Worm (Caenorhabditis elegans) whole organism, L2 larva: ENCODE data around the gene ubxn-4.
A peak's percentile ranks its signal among the peaks of the same experiment; 100 is the strongest.

Source experiments
- C34F6.9 ChIP-seq: fragments of 150-350 bp; optimal IDR thresholded peaks from 2 replicates; lab custom pipeline; 2014; ENCODE audit warnings: missing biosample characterization, missing genetic modification characterization
- F13H6.1 ChIP-seq: sonication (generic microtip); optimal IDR thresholded peaks from 2 replicates; lab custom pipeline; 2016; ENCODE audit warnings: missing genetic modification characterization, missing compliant biosample characterization
- R02D3.7 ChIP-seq: fragments of 150-350 bp; optimal IDR thresholded peaks from 2 replicates; lab custom pipeline; 2014; ENCODE audit warnings: missing biosample characterization, missing genetic modification characterization
- Y55F3AM.14 ChIP-seq: fragments of 200-800 bp; sonication (Bioruptor generic); optimal IDR thresholded peaks from 2 replicates; lab custom pipeline; 2018; ENCODE audit warnings: mild to moderate bottlenecking, missing genetic modification characterization, missing compliant biosample characterization
- ZK546.5 ChIP-seq: sonication (generic microtip); optimal IDR thresholded peaks from 2 replicates; lab custom pipeline; 2017; ENCODE audit warnings: missing biosample characterization, missing genetic modification characterization
- alr-1 ChIP-seq: fragments of 150-350 bp; optimal IDR thresholded peaks from 2 replicates; lab custom pipeline; 2014; ENCODE audit warnings: missing biosample characterization, missing genetic modification characterization
- aly-2 ChIP-seq: fragments of 150-350 bp; optimal IDR thresholded peaks from 2 replicates; lab custom pipeline; 2014; ENCODE audit warnings: missing biosample characterization, missing genetic modification characterization
- ama-1 ChIP-seq: fragments of 150-350 bp; optimal IDR thresholded peaks from 2 replicates; lab custom pipeline; 2018; ENCODE audit warnings: inconsistent platforms
- blmp-1 ChIP-seq: sonication (generic microtip); optimal IDR thresholded peaks from 2 replicates; lab custom pipeline; 2017; ENCODE audit warnings: missing genetic modification characterization, mild to moderate bottlenecking, missing compliant biosample characterization, antibody characterized with exemption, moderate library complexity; ENCODE audit not compliant: insufficient read depth
- ceh-16 ChIP-seq: fragments of 150-350 bp; optimal IDR thresholded peaks from 2 replicates; lab custom pipeline; 2014; ENCODE audit warnings: missing biosample characterization, missing genetic modification characterization
- ceh-82 ChIP-seq: fragments of 150-350 bp; optimal IDR thresholded peaks from 2 replicates; lab custom pipeline; 2014; ENCODE audit warnings: missing biosample characterization, missing genetic modification characterization
- crh-2 ChIP-seq: sonication (generic microtip); optimal IDR thresholded peaks from 2 replicates; lab custom pipeline; 2017; ENCODE audit warnings: missing biosample characterization, missing genetic modification characterization
- dmd-4 ChIP-seq: sonication (generic microtip); optimal IDR thresholded peaks from 2 replicates; lab custom pipeline; 2017; ENCODE audit warnings: missing biosample characterization, missing genetic modification characterization
- egl-27 ChIP-seq: sonication (generic microtip); optimal IDR thresholded peaks from 3 replicates; lab custom pipeline; 2017; ENCODE audit warnings: missing biosample characterization, missing genetic modification reagents, missing genetic modification characterization
- elt-1 ChIP-seq: fragments of 150-350 bp; optimal IDR thresholded peaks from 2 replicates; lab custom pipeline; 2014; ENCODE audit warnings: missing biosample characterization, missing genetic modification characterization
- elt-3 ChIP-seq: sonication (generic microtip); optimal IDR thresholded peaks from 2 replicates; lab custom pipeline; 2017; ENCODE audit warnings: missing biosample characterization, missing genetic modification characterization
- fos-1 ChIP-seq: fragments of 150-350 bp; optimal IDR thresholded peaks from 2 replicates; lab custom pipeline; 2014; ENCODE audit warnings: missing biosample characterization, missing genetic modification characterization
- gmeb-1 ChIP-seq: fragments of 150-350 bp; optimal IDR thresholded peaks from 2 replicates; lab custom pipeline; 2014; ENCODE audit warnings: missing biosample characterization, missing genetic modification characterization
- lin-11 ChIP-seq: fragments of 150-350 bp; sonication (generic microtip); optimal IDR thresholded peaks from 2 replicates; lab custom pipeline; 2014; ENCODE audit warnings: missing biosample characterization, missing genetic modification characterization, inconsistent platforms, mixed read lengths
- lin-13 ChIP-seq: fragments of 150-350 bp; optimal IDR thresholded peaks from 2 replicates; lab custom pipeline; 2014; ENCODE audit warnings: missing biosample characterization, missing genetic modification reagents, missing genetic modification characterization
- lin-39 ChIP-seq: fragments of 150-350 bp; optimal IDR thresholded peaks from 2 replicates; lab custom pipeline; 2014; ENCODE audit warnings: missing biosample characterization, missing genetic modification reagents, missing genetic modification characterization
- lsy-2 ChIP-seq, 2 experiments: fragments of 150-350 bp in 1 of 2; sonication (generic microtip) in 1 of 2; optimal IDR thresholded peaks; 2 replicates each; lab custom pipeline; 2014 to 2017; ENCODE audit warnings: missing biosample characterization in 2 of 2, missing genetic modification characterization in 2 of 2
- mab-5 ChIP-seq: fragments of 150-350 bp; optimal IDR thresholded peaks from 2 replicates; lab custom pipeline; 2014; ENCODE audit warnings: missing biosample characterization, missing genetic modification characterization
- mbf-1 ChIP-seq: sonication (generic microtip); optimal IDR thresholded peaks from 2 replicates; lab custom pipeline; 2017; ENCODE audit warnings: missing biosample characterization, missing genetic modification characterization
- mdl-1 ChIP-seq, 2 experiments: fragments of 150-350 bp in 1 of 2; sonication (generic microtip) in 1 of 2; optimal IDR thresholded peaks; 2 replicates each; lab custom pipeline; 2017; ENCODE audit warnings: missing biosample characterization in 2 of 2, missing genetic modification characterization in 2 of 2
- nhr-10 ChIP-seq: sonication (generic microtip); optimal IDR thresholded peaks from 2 replicates; lab custom pipeline; 2017; ENCODE audit warnings: missing biosample characterization, missing genetic modification characterization
- nhr-11 ChIP-seq: fragments of 150-350 bp; optimal IDR thresholded peaks from 2 replicates; lab custom pipeline; 2014; ENCODE audit warnings: missing biosample characterization, missing genetic modification characterization
- nhr-12 ChIP-seq: fragments of 150-350 bp; optimal IDR thresholded peaks from 2 replicates; lab custom pipeline; 2014; ENCODE audit warnings: missing biosample characterization, missing genetic modification characterization
- nhr-129 ChIP-seq: fragments of 150-350 bp; optimal IDR thresholded peaks from 2 replicates; lab custom pipeline; 2014; ENCODE audit warnings: missing biosample characterization, missing genetic modification characterization
- nhr-21 ChIP-seq: fragments of 150-350 bp; optimal IDR thresholded peaks from 2 replicates; lab custom pipeline; 2014; ENCODE audit warnings: missing biosample characterization, missing genetic modification characterization
- nhr-23 ChIP-seq: fragments of 150-350 bp; optimal IDR thresholded peaks from 2 replicates; lab custom pipeline; 2014; ENCODE audit warnings: missing biosample characterization, missing genetic modification reagents, missing genetic modification characterization
- nhr-237 ChIP-seq: fragments of 150-350 bp; optimal IDR thresholded peaks from 2 replicates; lab custom pipeline; 2014; ENCODE audit warnings: missing biosample characterization, missing genetic modification characterization
- nhr-25 ChIP-seq: fragments of 150-350 bp; sonication (generic microtip); optimal IDR thresholded peaks from 3 replicates; lab custom pipeline; 2014; ENCODE audit warnings: missing biosample characterization, missing genetic modification characterization
- nhr-6 ChIP-seq: fragments of 150-350 bp; optimal IDR thresholded peaks from 2 replicates; lab custom pipeline; 2014; ENCODE audit warnings: missing biosample characterization, missing genetic modification characterization
- nhr-77 ChIP-seq: fragments of 150-350 bp; optimal IDR thresholded peaks from 2 replicates; lab custom pipeline; 2014; ENCODE audit warnings: missing biosample characterization, missing genetic modification characterization
- peb-1 ChIP-seq: fragments of 150-350 bp; optimal IDR thresholded peaks from 2 replicates; lab custom pipeline; 2014; ENCODE audit warnings: missing biosample characterization, missing genetic modification characterization
- sem-4 ChIP-seq: fragments of 150-350 bp; optimal IDR thresholded peaks from 2 replicates; lab custom pipeline; 2014; ENCODE audit warnings: missing biosample characterization, missing genetic modification reagents, missing genetic modification characterization
- skn-1 ChIP-seq: sonication (generic microtip); optimal IDR thresholded peaks from 2 replicates; lab custom pipeline; 2017; ENCODE audit warnings: missing biosample characterization, missing genetic modification characterization
- sma-3 ChIP-seq: sonication (generic microtip); optimal IDR thresholded peaks from 2 replicates; lab custom pipeline; 2016; ENCODE audit warnings: missing genetic modification reagents, missing genetic modification characterization, missing compliant biosample characterization
- sma-9 ChIP-seq, 2 experiments: fragments of 150-350 bp in 1 of 2; sonication (generic microtip) in 1 of 2; optimal IDR thresholded peaks; 2 replicates each; lab custom pipeline; 2014 to 2016; ENCODE audit warnings: missing genetic modification characterization in 2 of 2, mild to moderate bottlenecking in 1 of 2, missing biosample characterization in 1 of 2, missing compliant biosample characterization in 1 of 2, missing genetic modification reagents in 1 of 2, moderate library complexity in 1 of 2
- snpc-4 ChIP-seq: fragments of 150-350 bp; optimal IDR thresholded peaks from 2 replicates; lab custom pipeline; 2014; ENCODE audit warnings: missing biosample characterization, missing genetic modification characterization
- unc-39 ChIP-seq: fragments of 150-350 bp; optimal IDR thresholded peaks from 2 replicates; lab custom pipeline; 2014; ENCODE audit warnings: missing biosample characterization, missing genetic modification characterization
- unc-55 ChIP-seq: fragments of 150-350 bp; sonication (generic microtip); optimal IDR thresholded peaks from 3 replicates; lab custom pipeline; 2014; ENCODE audit warnings: missing biosample characterization, missing genetic modification reagents, missing genetic modification characterization
- unc-62 ChIP-seq: fragments of 150-350 bp; optimal IDR thresholded peaks from 2 replicates; lab custom pipeline; 2014; ENCODE audit warnings: missing biosample characterization, missing genetic modification reagents, missing genetic modification characterization
- zag-1 ChIP-seq: fragments of 150-350 bp; optimal IDR thresholded peaks from 2 replicates; lab custom pipeline; 2014; ENCODE audit warnings: missing biosample characterization, missing genetic modification characterization
- ztf-1 ChIP-seq: fragments of 200-800 bp; sonication (Bioruptor generic); conservative IDR thresholded peaks from 2 replicates; pipeline ENCODE4 v1.3.6; 2022; ENCODE audit warnings: missing genetic modification characterization, missing compliant biosample characterization
- ztf-11 ChIP-seq: sonication (generic microtip); optimal IDR thresholded peaks from 2 replicates; lab custom pipeline; 2017; ENCODE audit warnings: missing biosample characterization, missing genetic modification characterization
- ztf-4 ChIP-seq: fragments of 150-350 bp; optimal IDR thresholded peaks from 2 replicates; lab custom pipeline; 2014; ENCODE audit warnings: missing biosample characterization, missing genetic modification characterization

The ubxn-4 gene

ce11 chrIII:8358213-8358672 lies 47.1 kb downstream of the ubxn-4 start, which contains the start of the genes R05D3.8 and rfp-1 (continued):
- no peak for TF ChIP-seq alr-1 (tag; lab: Kevin White, UChicago)
- TF ChIP-seq lin-13, result peak; percentile 87
- no peak for TF ChIP-seq nhr-23 (tag; lab: Kevin White, UChicago)
- TF ChIP-seq sem-4 (tag; lab: Kevin White, UChicago), result peak; percentile 43
- peak; percentile 97 to 99 for TF ChIP-seq lsy-2 (tag; optimal IDR thresholded peaks at IDR 0.05; lab: Kevin White, UChicago)
- TF ChIP-seq skn-1 (tag; lab: Kevin White, UChicago), result no peak
- no peak for TF ChIP-seq peb-1 (tag; lab: Kevin White, UChicago)
- TF ChIP-seq crh-2 (tag; lab: Kevin White, UChicago), result peak; percentile 88
- no peak for TF ChIP-seq ztf-4 (tag; lab: Kevin White, UChicago)
- TF ChIP-seq dmd-4, result no peak
- peak; percentile 24 for TF ChIP-seq zag-1
- TF ChIP-seq aly-2 (tag; lab: Kevin White, UChicago), result no peak
- no peak for TF ChIP-seq lin-39 (tag; lab: Kevin White, UChicago)
- no peak for TF ChIP-seq nhr-10
- TF ChIP-seq nhr-77, result no peak
- TF ChIP-seq unc-55, result peak; percentile 92
- TF ChIP-seq lin-11 (tag; lab: Kevin White, UChicago), result peak; percentile 63
- no peak for TF ChIP-seq mdl-1 (tag; optimal IDR thresholded peaks at IDR 0.05; lab: Kevin White, UChicago)
- TF ChIP-seq Y55F3AM.14 (GFP tag; lab: Kevin White, UChicago), result no peak
- peak; percentile 44 for TF ChIP-seq ZK546.5 (tag; lab: Kevin White, UChicago)
- peak; percentile 34 for TF ChIP-seq ceh-16

- TF ChIP-seq mdl-1 (tag; optimal IDR thresholded peaks at IDR 0.05; lab: Kevin White, UChicago) (peak in 1 of 2 experiments; percentile 57), nhr-77 (no peak), nhr-10 (no peak), ztf-4 (tag; lab: Kevin White, UChicago) (peak; percentile 75), sem-4 (tag; lab: Kevin White, UChicago) (peak; percentile 91), aly-2 (tag; lab: Kevin White, UChicago) (no peak), elt-3 (tag; lab: Kevin White, UChicago) (no peak), elt-1 (tag; lab: Kevin White, UChicago) (no peak), R02D3.7 (no peak), gmeb-1 (peak; percentile 31), nhr-6 (peak; percentile 85), nhr-21 (tag; lab: Kevin White, UChicago) (peak; percentile 56), mbf-1 (no peak), ama-1 (lab: Kevin White, UChicago) (no peak), lin-11 (tag; lab: Kevin White, UChicago) (peak; percentile 28), C34F6.9 (tag; lab: Kevin White, UChicago) (peak; percentile 94), zag-1 (peak; percentile 51), ztf-1 (GFP tag; lab: Robert Waterston, UW) (no peak), nhr-129 (tag; lab: Kevin White, UChicago) (peak; percentile 92), lin-39 (tag; lab: Kevin White, UChicago) (no peak), mab-5 (tag; lab: Kevin White, UChicago) (peak; percentile 44), unc-39 (tag; lab: Kevin White, UChicago) (no peak), sma-3 (peak; percentile 66), crh-2 (tag; lab: Kevin White, UChicago) (peak; percentile 91), unc-55 (peak; percentile 91), snpc-4 (peak; percentile 70), skn-1 (tag; lab: Kevin White, UChicago) (peak; percentile 1), unc-62 (GFP tag; lab: Kevin White, UChicago) (no peak), nhr-237 (tag; lab: Kevin White, UChicago) (no peak), nhr-23 (tag; lab: Kevin White, UChicago) (no peak), blmp-1 (tag; lab: Kevin White, UChicago) (peak; percentile 48), dmd-4 (peak; percentile 25), egl-27 (tag; lab: Kevin White, UChicago) (no peak), Y55F3AM.14 (GFP tag; lab: Kevin White, UChicago) (no peak), nhr-12 (tag; lab: Kevin White, UChicago) (no peak), ceh-82 (tag; lab: Kevin White, UChicago) (no peak), lsy-2 (tag; optimal IDR thresholded peaks at IDR 0.05; lab: Kevin White, UChicago) (peak; percentile 70 to 91), sma-9 (GFP tag; optimal IDR thresholded peaks at IDR 0.05; lab: Kevin White, UChicago) (peak; percentile 75), sma-9 (tag; optimal IDR thresholded peaks at IDR 0.05; lab: Kevin White, UChicago) (no peak), ZK546.5 (tag; lab: Kevin White, UChicago) (no peak), alr-1 (tag; lab: Kevin White, UChicago) (no peak), ztf-11 (no peak), fos-1 (tag; lab: Kevin White, UChicago) (peak; percentile 62), peb-1 (tag; lab: Kevin White, UChicago) (no peak), ceh-16 (no peak), F13H6.1 (peak; percentile 85), nhr-25 (tag; lab: Kevin White, UChicago) (peak; percentile 67), lin-13 (peak; percentile 71), nhr-11 (tag; lab: Kevin White, UChicago) (no peak)
Measured at ce11 chrIII:8356407-8356881, 48.9 kb downstream of the ubxn-4 start.
